Worm (Caenorhabditis elegans) whole organism, L4/young adult: Measurements from ENCODE around the gene C53A5.13.

Experiments
- W03F9.2 ChIP-seq: fragments of 150-350 bp; optimal IDR thresholded peaks from 2 replicates; lab custom pipeline; 2014; ENCODE audit warnings: missing biosample characterization, missing genetic modification characterization
- dao-5 ChIP-seq: sonication (generic microtip); optimal IDR thresholded peaks from 2 replicates; lab custom pipeline; 2016; ENCODE audit warnings: missing genotype, missing genetic modification characterization, moderate library complexity, missing compliant biosample characterization

DNA sequence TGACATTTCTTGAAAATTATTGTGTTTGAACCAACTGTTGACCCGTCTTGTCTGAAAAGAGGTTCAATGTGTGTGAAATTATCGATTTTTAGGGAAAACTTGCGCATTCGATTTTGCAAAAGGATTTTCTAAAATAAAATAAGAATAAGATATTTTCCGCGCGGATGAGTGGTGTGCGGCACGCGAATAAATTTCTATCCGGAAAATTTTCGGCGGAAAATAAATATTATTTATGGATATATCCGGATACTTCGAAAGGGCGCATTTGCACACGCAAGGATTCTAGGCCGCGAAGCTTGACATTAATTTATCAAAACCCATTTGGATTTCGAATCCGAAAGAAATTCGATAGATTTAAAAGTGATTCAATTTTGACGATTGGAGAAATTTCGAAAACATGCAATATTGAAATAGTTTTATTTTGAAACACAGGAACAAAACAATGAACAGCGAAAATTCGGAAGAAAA lies 819 bp upstream of the C53A5.13 start, which contains the start of gene rike-1:
- no peak for TF ChIP-seq W03F9.2 (tag; lab: Kevin White, UChicago)
- no peak for TF ChIP-seq dao-5 (tag; lab: Kevin White, UChicago)
